Fruit fly (Drosophila melanogaster): Measurements from ENCODE around the gene CG6885.

Gene CG6885

dm6 chr3L:18747953-18748756 is 3.9 kb downstream of the CG6885 start, which contains the start of the genes Nufip and Atg3 (continued):
- TF ChIP-seq Scr (GFP tag; IDR thresholded peaks at IDR 0.05; ENCODE audit: partially characterized antibody) (peak; percentile 83), CG15073 (GFP tag; optimal IDR thresholded peaks at IDR 0.05) (no peak), run (tag; optimal IDR thresholded peaks at IDR 0.05) (no peak), H15 (GFP tag; IDR thresholded peaks at IDR 0.05) (peak; percentile 13; the same call in 1 of the 3 replicates), ato (GFP tag; IDR thresholded peaks at IDR 0.05; ENCODE audit: partially characterized antibody) (peak; percentile 44), B-H1 (GFP tag; IDR thresholded peaks at IDR 0.05) (no peak), eve (GFP tag; optimal IDR thresholded peaks at IDR 0.05) (no peak), NC2β (GFP tag; optimal IDR thresholded peaks at IDR 0.05) (no peak), CG18599 (GFP tag; optimal IDR thresholded peaks at IDR 0.05) (no peak), Sry-β (GFP tag; optimal IDR thresholded peaks at IDR 0.05) (no peak), CG7839 (tag; optimal IDR thresholded peaks at IDR 0.05) (peak; percentile 35), Dip2 (GFP tag; IDR thresholded peaks at IDR 0.05) (no peak), CG11504 (tag; optimal IDR thresholded peaks at IDR 0.05) (peak; percentile 66), wdn (GFP tag; IDR thresholded peaks at IDR 0.05) (no peak), Meics (GFP tag; optimal IDR thresholded peaks at IDR 0.05) (peak; percentile 37), ssp (GFP tag; IDR thresholded peaks at IDR 0.05) (no peak), CG4282 (GFP tag; optimal IDR thresholded peaks at IDR 0.05) (no peak), CG17802 (tag; optimal IDR thresholded peaks at IDR 0.05) (no peak), CG15479 (GFP tag; optimal IDR thresholded peaks at IDR 0.05) (peak; percentile 30), kay (GFP tag; optimal IDR thresholded peaks at IDR 0.05) (no peak), seq (GFP tag; IDR thresholded peaks at IDR 0.05) (no peak), vfl (GFP tag; optimal IDR thresholded peaks at IDR 0.05) (no peak), Usf (GFP tag; optimal IDR thresholded peaks at IDR 0.05) (no peak), Aef1 (GFP tag; IDR thresholded peaks at IDR 0.05) (peak; percentile 49; the same call in 2 of the 3 replicates), CG30020 (tag; optimal IDR thresholded peaks at IDR 0.05) (peak; percentile 69), Nf-YC (tag; optimal IDR thresholded peaks at IDR 0.05) (peak; percentile 58), CG10654 (GFP tag; optimal IDR thresholded peaks at IDR 0.05) (no peak), D (optimal IDR thresholded peaks at IDR 0.05) (peak; percentile 3), D (GFP tag; optimal IDR thresholded peaks at IDR 0.05) (no peak), CG16815 (GFP tag; optimal IDR thresholded peaks at IDR 0.05) (no peak), CG8290 (GFP tag; optimal IDR thresholded peaks at IDR 0.05) (no peak), CG8290 (tag; optimal IDR thresholded peaks at IDR 0.05) (peak in 1 of 2 experiments; percentile 26), HLH4C (GFP tag; IDR thresholded peaks at IDR 0.05; ENCODE audit: partially characterized antibody) (peak; percentile 73; the same call in 2 of the 3 replicates), CG11085 (GFP tag; IDR thresholded peaks at IDR 0.05) (no peak), grau (tag; optimal IDR thresholded peaks at IDR 0.05) (peak; percentile 58), vvl (GFP tag; IDR thresholded peaks at IDR 0.05) (no peak), zen (tag; optimal IDR thresholded peaks at IDR 0.05) (peak; percentile 74), CG12104 (GFP tag; optimal IDR thresholded peaks at IDR 0.05) (no peak), Sry-δ (GFP tag; optimal IDR thresholded peaks at IDR 0.05) (peak; percentile 70), MESR4 (GFP tag; optimal IDR thresholded peaks at IDR 0.05) (peak; percentile 9), TFAM (GFP tag; optimal IDR thresholded peaks at IDR 0.05) (no peak), croc (GFP tag; conservative IDR thresholded peaks at IDR 0.05) (no peak), CG13775 (GFP tag; optimal IDR thresholded peaks at IDR 0.05) (peak; percentile 37), BtbVII (GFP tag; optimal IDR thresholded peaks at IDR 0.05) (no peak), Lpt (GFP tag; optimal IDR thresholded peaks at IDR 0.05) (no peak), p53 (GFP tag; optimal IDR thresholded peaks at IDR 0.05) (peak; percentile 14), Sox100B (GFP tag; optimal IDR thresholded peaks at IDR 0.05) (no peak), CG7556 (GFP tag; optimal IDR thresholded peaks at IDR 0.05) (peak; percentile 19), vnd (GFP tag; IDR thresholded peaks at IDR 0.05; ENCODE audit: partially characterized antibody) (peak; percentile 53; the same call in 1 of the 3 replicates), dati (GFP tag; IDR thresholded peaks at IDR 0.05) (no peak)

Data from whole organism, embryonic.